Worm (Caenorhabditis elegans) whole organism, mixed stage, embryonic: Measurements from ENCODE around the gene fbxa-66.

Experiments
- ceh-39 ChIP-seq: fragments of 150-350 bp; optimal IDR thresholded peaks from 2 replicates; lab custom pipeline; 2014; ENCODE audit warnings: missing biosample characterization, missing genetic modification characterization
- ceh-83 ChIP-seq: fragments of 200-800 bp; sonication (Bioruptor generic); optimal IDR thresholded peaks from 2 replicates; lab custom pipeline; 2018; ENCODE audit warnings: mild to moderate bottlenecking, missing genetic modification characterization, missing compliant biosample characterization
- elt-1 ChIP-seq: sonication (generic microtip); optimal IDR thresholded peaks from 2 replicates; lab custom pipeline; 2017; ENCODE audit warnings: missing genetic modification characterization, mild to moderate bottlenecking, missing compliant biosample characterization, antibody characterized with exemption, moderate library complexity, borderline replicate concordance; ENCODE audit not compliant: insufficient read depth
- elt-3 ChIP-seq: fragments of 150-350 bp; optimal IDR thresholded peaks from 2 replicates; lab custom pipeline; 2014; ENCODE audit warnings: missing biosample characterization, missing genetic modification characterization
- lin-13 ChIP-seq: fragments of 150-350 bp; optimal IDR thresholded peaks from 2 replicates; lab custom pipeline; 2014; ENCODE audit warnings: missing biosample characterization, missing genetic modification characterization
- nhr-12 ChIP-seq: fragments of 150-350 bp; optimal IDR thresholded peaks from 2 replicates; lab custom pipeline; 2014; ENCODE audit warnings: missing biosample characterization, missing genetic modification characterization
- nhr-28 ChIP-seq: fragments of 150-350 bp; optimal IDR thresholded peaks from 2 replicates; lab custom pipeline; 2014; ENCODE audit warnings: missing biosample characterization, missing genetic modification characterization
- nhr-76 ChIP-seq: sonication (generic microtip); optimal IDR thresholded peaks from 2 replicates; lab custom pipeline; 2017; ENCODE audit warnings: missing biosample characterization, missing genetic modification characterization
- pha-4 ChIP-seq: fragments of 150-350 bp; optimal IDR thresholded peaks from 2 replicates; lab custom pipeline; 2018; ENCODE audit warnings: missing biosample characterization, missing genetic modification reagents, missing genetic modification characterization
- sem-2 ChIP-seq: fragments of 200-800 bp; sonication (Bioruptor generic); optimal IDR thresholded peaks from 2 replicates; lab custom pipeline; 2018; ENCODE audit warnings: mild to moderate bottlenecking, missing genetic modification characterization, missing compliant biosample characterization
- snpc-4 ChIP-seq: fragments of 150-350 bp; optimal IDR thresholded peaks from 2 replicates; lab custom pipeline; 2014; ENCODE audit warnings: missing biosample characterization, missing genetic modification characterization
- sptf-1 ChIP-seq: sonication (generic microtip); optimal IDR thresholded peaks from 2 replicates; lab custom pipeline; 2017; ENCODE audit warnings: mild to moderate bottlenecking, missing genetic modification characterization, moderate library complexity, missing compliant biosample characterization
- unc-62 ChIP-seq: fragments of 150-350 bp; optimal IDR thresholded peaks from 2 replicates; lab custom pipeline; 2014; ENCODE audit warnings: missing biosample characterization, missing genetic modification reagents, missing genetic modification characterization

DNA sequence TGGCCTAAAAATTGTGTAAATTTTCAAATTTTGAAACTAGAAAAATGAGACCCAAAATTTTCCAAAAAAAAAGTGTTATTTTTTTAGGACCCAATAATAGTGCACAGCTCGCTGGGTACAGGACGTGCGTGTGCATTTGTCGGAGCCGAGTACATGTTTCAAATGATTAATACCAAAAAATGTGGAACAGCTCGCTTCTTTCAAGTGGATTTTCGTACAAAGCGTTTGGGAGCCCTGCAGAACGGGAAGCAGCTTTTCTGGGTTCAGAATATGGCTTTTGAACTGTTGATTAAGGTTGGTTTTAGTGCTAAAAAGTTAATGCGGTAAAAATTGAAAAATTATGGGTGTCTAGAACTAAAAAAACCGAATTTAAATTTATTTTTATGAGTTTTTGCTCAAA, 25.6 kb downstream of the fbxa-66 start:
- no peak for TF ChIP-seq elt-3 (tag; lab: Kevin White, UChicago)
- TF ChIP-seq sptf-1 (tag; lab: Kevin White, UChicago) = no peak
- no peak for TF ChIP-seq nhr-76 (tag; lab: Kevin White, UChicago)
- TF ChIP-seq ceh-83 (GFP tag; lab: Kevin White, UChicago) = no peak
- no peak for TF ChIP-seq pha-4 (tag; lab: Kevin White, UChicago)
- TF ChIP-seq unc-62 (GFP tag; lab: Kevin White, UChicago) = no peak
- no peak for TF ChIP-seq nhr-28 (tag; lab: Kevin White, UChicago)
- no peak for TF ChIP-seq nhr-12
- TF ChIP-seq sem-2 (GFP tag; lab: Kevin White, UChicago) = no peak
- TF ChIP-seq ceh-39 = no peak
- no peak for TF ChIP-seq elt-1
- TF ChIP-seq snpc-4 = no peak
- no peak for TF ChIP-seq lin-13 (tag; lab: Kevin White, UChicago)
